Worm (Caenorhabditis elegans) whole organism, L3 larva: ENCODE measurements around the gene acs-1.

Experiments used
- R02D3.7 ChIP-seq: fragments of 150-350 bp; optimal IDR thresholded peaks from 2 replicates; lab custom pipeline; 2014; ENCODE audit warnings: missing biosample characterization, missing genetic modification characterization
- ZK546.5 ChIP-seq: sonication (generic microtip); optimal IDR thresholded peaks from 2 replicates; lab custom pipeline; 2017; ENCODE audit warnings: missing biosample characterization, missing genetic modification characterization
- aly-2 ChIP-seq: fragments of 150-350 bp; optimal IDR thresholded peaks from 2 replicates; lab custom pipeline; 2014; ENCODE audit warnings: missing biosample characterization, missing genetic modification characterization
- ama-1 ChIP-seq: fragments of 150-350 bp; optimal IDR thresholded peaks from 2 replicates; lab custom pipeline; 2018
- ceh-16 ChIP-seq: sonication (generic microtip); optimal IDR thresholded peaks from 2 replicates; lab custom pipeline; 2017; ENCODE audit warnings: missing biosample characterization, missing genetic modification characterization
- ceh-28 ChIP-seq: fragments of 150-350 bp; optimal IDR thresholded peaks from 2 replicates; lab custom pipeline; 2014; ENCODE audit warnings: missing biosample characterization, missing genetic modification reagents, missing genetic modification characterization
- ceh-82 ChIP-seq: fragments of 150-350 bp; optimal IDR thresholded peaks from 2 replicates; lab custom pipeline; 2014; ENCODE audit warnings: missing biosample characterization, missing genetic modification characterization
- ceh-9 ChIP-seq: sonication (generic microtip); optimal IDR thresholded peaks from 2 replicates; lab custom pipeline; 2018; ENCODE audit warnings: missing biosample characterization, missing genetic modification characterization
- daf-12 ChIP-seq: fragments of 150-350 bp; optimal IDR thresholded peaks from 2 replicates; lab custom pipeline; 2014; ENCODE audit warnings: missing biosample characterization, missing genetic modification reagents, missing genetic modification characterization
- egl-27 ChIP-seq: sonication (generic microtip); optimal IDR thresholded peaks from 4 replicates; lab custom pipeline; 2017; ENCODE audit warnings: missing biosample characterization, missing genetic modification reagents, missing genetic modification characterization
- egl-5 ChIP-seq: fragments of 150-350 bp; optimal IDR thresholded peaks from 2 replicates; lab custom pipeline; 2017; ENCODE audit warnings: missing biosample characterization, missing genetic modification reagents, missing genetic modification characterization, inconsistent platforms
- elt-1 ChIP-seq: fragments of 150-350 bp; optimal IDR thresholded peaks from 2 replicates; lab custom pipeline; 2014; ENCODE audit warnings: missing biosample characterization, missing genetic modification characterization
- elt-2 ChIP-seq: sonication (generic microtip); optimal IDR thresholded peaks from 2 replicates; lab custom pipeline; 2016; ENCODE audit warnings: missing genetic modification reagents, mild to moderate bottlenecking, missing genetic modification characterization, missing compliant biosample characterization
- elt-3 ChIP-seq, 3 experiments: fragments of 150-350 bp in 1 of 3; sonication (generic microtip) in 2 of 3; optimal IDR thresholded peaks; 2 replicates in 2 of 3; 4 replicates in 1 of 3; lab custom pipeline; 2014 to 2017; ENCODE audit warnings: missing biosample characterization in 3 of 3, missing genetic modification characterization in 3 of 3
- eor-1 ChIP-seq, 2 experiments: fragments of 150-350 bp; optimal IDR thresholded peaks; 2 replicates each; lab custom pipeline; 2014 to 2018; ENCODE audit warnings: missing biosample characterization in 2 of 2, missing genetic modification characterization in 2 of 2
- fkh-10 ChIP-seq: sonication (generic microtip); optimal IDR thresholded peaks from 2 replicates; lab custom pipeline; 2017; ENCODE audit warnings: missing biosample characterization, missing genetic modification reagents, missing genetic modification characterization
- fkh-2 ChIP-seq: fragments of 150-350 bp; optimal IDR thresholded peaks from 2 replicates; lab custom pipeline; 2014; ENCODE audit warnings: missing biosample characterization, missing genetic modification reagents, missing genetic modification characterization
- fos-1 ChIP-seq: fragments of 150-350 bp; optimal IDR thresholded peaks from 2 replicates; lab custom pipeline; 2014; ENCODE audit warnings: missing biosample characterization, missing genetic modification characterization
- hmg-11 ChIP-seq: sonication (generic microtip); optimal IDR thresholded peaks from 2 replicates; lab custom pipeline; 2016; ENCODE audit warnings: missing genetic modification characterization, missing compliant biosample characterization
- jun-1 ChIP-seq: fragments of 150-350 bp; optimal IDR thresholded peaks from 2 replicates; lab custom pipeline; 2014; ENCODE audit warnings: missing biosample characterization, missing genetic modification reagents, missing genetic modification characterization
- lin-15B ChIP-seq: fragments of 150-350 bp; optimal IDR thresholded peaks from 2 replicates; lab custom pipeline; 2014; ENCODE audit warnings: missing biosample characterization, missing genetic modification characterization
- lin-39 ChIP-seq: fragments of 150-350 bp; optimal IDR thresholded peaks from 2 replicates; lab custom pipeline; 2018; ENCODE audit warnings: missing biosample characterization, missing genetic modification reagents, missing genetic modification characterization
- mdl-1 ChIP-seq: fragments of 150-350 bp; optimal IDR thresholded peaks from 2 replicates; lab custom pipeline; 2014; ENCODE audit warnings: missing biosample characterization, missing genetic modification characterization
- mml-1 ChIP-seq: fragments of 150-350 bp; sonication (generic microtip); optimal IDR thresholded peaks from 3 replicates; lab custom pipeline; 2014; ENCODE audit warnings: missing biosample characterization, missing genetic modification characterization
- nfya-1 ChIP-seq: sonication (generic microtip); optimal IDR thresholded peaks from 2 replicates; lab custom pipeline; 2017; ENCODE audit warnings: missing genetic modification characterization, mild to moderate bottlenecking, missing compliant biosample characterization, antibody characterized with exemption, moderate library complexity; ENCODE audit not compliant: insufficient read depth
- nhr-11 ChIP-seq: fragments of 150-350 bp; optimal IDR thresholded peaks from 2 replicates; lab custom pipeline; 2014; ENCODE audit warnings: missing biosample characterization, missing genetic modification characterization
- nhr-12 ChIP-seq: fragments of 150-350 bp; optimal IDR thresholded peaks from 2 replicates; lab custom pipeline; 2014; ENCODE audit warnings: missing biosample characterization, missing genetic modification characterization
- nhr-23 ChIP-seq: fragments of 150-350 bp; optimal IDR thresholded peaks from 2 replicates; lab custom pipeline; 2014; ENCODE audit warnings: missing biosample characterization, missing genetic modification reagents, missing genetic modification characterization
- nhr-237 ChIP-seq: fragments of 150-350 bp; optimal IDR thresholded peaks from 2 replicates; lab custom pipeline; 2014; ENCODE audit warnings: missing biosample characterization, missing genetic modification characterization
- nhr-25 ChIP-seq: sonication (generic microtip); optimal IDR thresholded peaks from 2 replicates; lab custom pipeline; 2017; ENCODE audit warnings: missing biosample characterization, missing genetic modification characterization
- nhr-28 ChIP-seq: fragments of 150-350 bp; optimal IDR thresholded peaks from 2 replicates; lab custom pipeline; 2014; ENCODE audit warnings: missing biosample characterization, missing genetic modification characterization
- nhr-43 ChIP-seq: sonication (generic microtip); optimal IDR thresholded peaks from 2 replicates; lab custom pipeline; 2016; ENCODE audit warnings: mild to moderate bottlenecking, missing genetic modification characterization, missing compliant biosample characterization; ENCODE audit not compliant: poor library complexity, severe bottlenecking
- nhr-76 ChIP-seq: fragments of 150-350 bp; sonication (generic microtip); optimal IDR thresholded peaks from 5 replicates; lab custom pipeline; 2014; ENCODE audit warnings: missing biosample characterization, missing genetic modification characterization
- nhr-77 ChIP-seq: fragments of 150-350 bp; optimal IDR thresholded peaks from 2 replicates; lab custom pipeline; 2014; ENCODE audit warnings: missing biosample characterization, missing genetic modification characterization
- pha-4 ChIP-seq: fragments of 150-350 bp; optimal IDR thresholded peaks from 2 replicates; lab custom pipeline; 2014; ENCODE audit warnings: missing biosample characterization, missing genetic modification reagents, missing genetic modification characterization
- pqm-1 ChIP-seq: fragments of 150-350 bp; optimal IDR thresholded peaks from 2 replicates; lab custom pipeline; 2017; ENCODE audit warnings: missing biosample characterization, missing genetic modification characterization, inconsistent platforms
- sea-2 ChIP-seq: fragments of 150-350 bp; sonication (generic microtip); optimal IDR thresholded peaks from 4 replicates; lab custom pipeline; 2014; ENCODE audit warnings: missing biosample characterization, missing genetic modification reagents, missing genetic modification characterization
- skn-1 ChIP-seq: fragments of 150-350 bp; optimal IDR thresholded peaks from 2 replicates; lab custom pipeline; 2014; ENCODE audit warnings: missing biosample characterization, missing genetic modification characterization
- snpc-4 ChIP-seq: fragments of 150-350 bp; optimal IDR thresholded peaks from 2 replicates; lab custom pipeline; 2014; ENCODE audit warnings: missing biosample characterization, missing genetic modification characterization
- tbx-2 ChIP-seq: sonication (generic microtip); optimal IDR thresholded peaks from 2 replicates; lab custom pipeline; 2016; ENCODE audit warnings: mild to moderate bottlenecking, missing genetic modification characterization, missing compliant biosample characterization
- unc-39 ChIP-seq: sonication (generic microtip); optimal IDR thresholded peaks from 4 replicates; lab custom pipeline; 2017; ENCODE audit warnings: missing biosample characterization, missing genetic modification characterization
- unc-62 ChIP-seq: fragments of 150-350 bp; sonication (generic microtip); optimal IDR thresholded peaks from 4 replicates; lab custom pipeline; 2014; ENCODE audit warnings: missing biosample characterization, missing genetic modification reagents, missing genetic modification characterization
- zag-1 ChIP-seq: fragments of 150-350 bp; optimal IDR thresholded peaks from 2 replicates; lab custom pipeline; 2014; ENCODE audit warnings: missing biosample characterization, missing genetic modification characterization
- ztf-11 ChIP-seq: fragments of 150-350 bp; optimal IDR thresholded peaks from 2 replicates; lab custom pipeline; 2014; ENCODE audit warnings: missing biosample characterization, missing genetic modification characterization
- ztf-4 ChIP-seq: fragments of 150-350 bp; optimal IDR thresholded peaks from 2 replicates; lab custom pipeline; 2014; ENCODE audit warnings: missing biosample characterization, missing genetic modification characterization

acs-1 gene

DNA sequence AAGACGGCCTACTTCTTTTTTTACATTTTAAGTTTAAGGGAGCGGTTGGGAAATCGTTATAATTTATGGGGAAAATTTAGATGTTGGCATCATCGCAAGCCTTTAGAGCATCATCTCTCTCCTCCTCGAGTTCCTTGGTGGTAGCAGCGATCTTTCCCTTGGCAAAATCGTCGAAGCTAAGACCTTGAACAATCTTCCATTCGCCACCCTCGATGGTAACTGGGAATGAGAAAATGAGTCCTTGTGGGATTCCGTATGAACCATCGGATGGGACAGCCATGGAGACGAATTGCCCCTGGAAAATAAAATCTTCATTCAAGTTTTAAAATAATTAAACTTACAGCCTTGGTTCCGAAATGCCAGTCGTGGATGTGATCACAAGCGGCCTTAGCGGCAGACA is 9.4 kb upstream of the acs-1 start:
- TF ChIP-seq ama-1 (lab: Kevin White, UChicago) (no peak), daf-12 (no peak), ceh-9 (tag; lab: Kevin White, UChicago) (no peak), nhr-77 (no peak)
- TF ChIP-seq, all 47 proteins: peak for 0

- TF ChIP-seq ceh-82 (tag; lab: Kevin White, UChicago) (no peak), nhr-25 (tag; lab: Kevin White, UChicago) (no peak), mml-1 (tag; lab: Kevin White, UChicago) (no peak), egl-27 (no peak), fkh-10 (GFP tag; lab: Kevin White, UChicago) (no peak), R02D3.7 (tag; lab: Kevin White, UChicago) (no peak), elt-1 (tag; lab: Kevin White, UChicago) (no peak), snpc-4 (peak; percentile 21), ceh-28 (peak; percentile 55), lin-39 (tag; lab: Kevin White, UChicago) (no peak), elt-3 (tag; optimal IDR thresholded peaks at IDR 0.05; lab: Kevin White, UChicago) (no peak), nhr-76 (no peak), ztf-4 (tag; lab: Kevin White, UChicago) (no peak), ceh-16 (tag; lab: Kevin White, UChicago) (no peak), ama-1 (lab: Kevin White, UChicago) (no peak), daf-12 (no peak), elt-2 (tag; lab: Kevin White, UChicago) (peak; percentile 30), hmg-11 (tag; lab: Kevin White, UChicago) (peak; percentile 31), mdl-1 (tag; lab: Kevin White, UChicago) (no peak), lin-15B (tag; lab: Kevin White, UChicago) (peak; percentile 38), unc-62 (GFP tag; lab: Kevin White, UChicago) (no peak), unc-39 (tag; lab: Kevin White, UChicago) (no peak), nhr-23 (tag; lab: Kevin White, UChicago) (no peak), nfya-1 (tag; lab: Kevin White, UChicago) (peak; percentile 10), sea-2 (no peak), nhr-237 (tag; lab: Kevin White, UChicago) (no peak), ztf-11 (tag; lab: Kevin White, UChicago) (no peak), jun-1 (tag; lab: Kevin White, UChicago) (no peak), aly-2 (no peak), fkh-2 (tag; lab: Kevin White, UChicago) (no peak), pqm-1 (no peak), eor-1 (tag; optimal IDR thresholded peaks at IDR 0.05; lab: Kevin White, UChicago) (no peak), skn-1 (no peak), nhr-12 (tag; lab: Kevin White, UChicago) (no peak), zag-1 (no peak), tbx-2 (no peak), ZK546.5 (tag; lab: Kevin White, UChicago) (no peak), nhr-43 (tag; lab: Kevin White, UChicago) (no peak), nhr-77 (no peak), egl-5 (no peak), nhr-28 (no peak), nhr-11 (tag; lab: Kevin White, UChicago) (no peak), fos-1 (no peak), pha-4 (peak; percentile 70)
These were observed 8.1 kb upstream of the acs-1 start, which contains the start of gene mdh-1 for ce11 chrV:6516491-6517304. Gene mdh-1 (minus strand): TSS chrV:6516526.
